Worm (Caenorhabditis elegans) whole organism, young adult: ENCODE results near the gene ZC302.3.

Experiments used
- B0035.1 ChIP-seq: sonication (generic microtip); optimal IDR thresholded peaks from 2 replicates; lab custom pipeline; 2016; ENCODE audit warnings: missing genetic modification characterization, mild to moderate bottlenecking, missing compliant biosample characterization, missing genotype, missing genetic modification reagents
- C17E4.6 ChIP-seq: fragments of 200-800 bp; sonication (Bioruptor generic); IDR thresholded peaks from 2 replicates; pipeline ENCODE4 v1.3.6; 2022; ENCODE audit warnings: missing genetic modification reagents, missing genetic modification characterization, missing compliant biosample characterization
- D2030.7 ChIP-seq: fragments of 200-800 bp; sonication (Bioruptor generic); IDR thresholded peaks from 2 replicates; pipeline ENCODE4 v1.3.6; 2022; ENCODE audit warnings: missing genetic modification reagents, missing genetic modification characterization, missing compliant biosample characterization
- F37B4.10 ChIP-seq: fragments of 200-800 bp; sonication (Bioruptor generic); IDR thresholded peaks from 2 replicates; pipeline ENCODE4 v1.3.6; 2022; ENCODE audit warnings: missing genetic modification characterization, missing compliant biosample characterization
- F57A8.1 ChIP-seq: fragments of 200-800 bp; sonication (Bioruptor generic); optimal IDR thresholded peaks from 2 replicates; lab custom pipeline; 2018; ENCODE audit warnings: mild to moderate bottlenecking, missing genetic modification characterization, moderate library complexity, missing compliant biosample characterization
- F57C9.4 ChIP-seq: sonication (generic microtip); optimal IDR thresholded peaks from 2 replicates; lab custom pipeline; 2017; ENCODE audit warnings: mild to moderate bottlenecking, missing genetic modification characterization, missing compliant biosample characterization
- K11D2.4 ChIP-seq: fragments of 200-800 bp; sonication (Bioruptor generic); IDR thresholded peaks from 2 replicates; pipeline ENCODE4 v1.3.6; 2022; ENCODE audit warnings: missing genetic modification reagents, missing genetic modification characterization, missing compliant biosample characterization
- K12H6.12 ChIP-seq: fragments of 200-800 bp; sonication (Bioruptor generic); optimal IDR thresholded peaks from 2 replicates; lab custom pipeline; 2018; ENCODE audit warnings: mild to moderate bottlenecking, missing genetic modification characterization, missing compliant biosample characterization
- T26A5.8 ChIP-seq: sonication (generic microtip); optimal IDR thresholded peaks from 2 replicates; lab custom pipeline; 2016; ENCODE audit warnings: missing genetic modification characterization, missing compliant biosample characterization
- Y67H2A.10 ChIP-seq: fragments of 200-800 bp; sonication (Bioruptor generic); conservative IDR thresholded peaks from 2 replicates; pipeline ENCODE4 v1.3.6; 2022; ENCODE audit warnings: missing genetic modification reagents, missing genetic modification characterization, missing compliant biosample characterization
- akir-1 ChIP-seq: fragments of 200-800 bp; sonication (Bioruptor generic); optimal IDR thresholded peaks from 2 replicates; lab custom pipeline; 2018; ENCODE audit warnings: mild to moderate bottlenecking, missing genetic modification characterization, moderate library complexity, missing compliant biosample characterization
- aptf-3 ChIP-seq: fragments of 200-800 bp; sonication (Bioruptor generic); IDR thresholded peaks from 2 replicates; pipeline ENCODE4 v1.3.6; 2022; ENCODE audit warnings: missing genetic modification characterization, missing compliant biosample characterization
- attf-5 ChIP-seq: fragments of 200-800 bp; sonication (Bioruptor generic); optimal IDR thresholded peaks from 2 replicates; lab custom pipeline; 2018; ENCODE audit warnings: mild to moderate bottlenecking, missing genetic modification characterization, missing compliant biosample characterization
- attf-6 ChIP-seq: fragments of 200-800 bp; sonication (Bioruptor generic); IDR thresholded peaks from 2 replicates; pipeline ENCODE4 v1.3.6; 2022; ENCODE audit warnings: missing genetic modification reagents, missing genetic modification characterization, missing compliant biosample characterization
- bed-1 ChIP-seq: fragments of 200-800 bp; sonication (Bioruptor generic); IDR thresholded peaks from 2 replicates; pipeline ENCODE4 v1.3.6; 2022; ENCODE audit warnings: missing genetic modification reagents, missing genetic modification characterization, missing compliant biosample characterization
- cebp-1 ChIP-seq, 2 experiments: fragments of 200-800 bp in 1 of 2; sonication (Bioruptor generic) in 1 of 2; sonication (generic microtip) in 1 of 2; IDR thresholded peaks in 1 of 2; optimal IDR thresholded peaks in 1 of 2; 2 replicates each; pipeline versions ENCODE4 v1.3.6 to Lab custom; 2017 to 2022; ENCODE audit warnings: missing compliant biosample characterization in 2 of 2, missing genetic modification characterization in 2 of 2, mild to moderate bottlenecking in 1 of 2, missing genetic modification reagents in 1 of 2, moderate library complexity in 1 of 2
- ceh-79 ChIP-seq: sonication (generic microtip); optimal IDR thresholded peaks from 2 replicates; lab custom pipeline; 2017; ENCODE audit warnings: mild to moderate bottlenecking, missing genetic modification characterization, missing compliant biosample characterization
- ceh-91 ChIP-seq: fragments of 200-800 bp; sonication (Bioruptor generic); IDR thresholded peaks from 2 replicates; pipeline ENCODE4 v1.3.6; 2022; ENCODE audit warnings: missing genetic modification reagents, missing genetic modification characterization, missing compliant biosample characterization
- chd-7 ChIP-seq: sonication (generic microtip); optimal IDR thresholded peaks from 2 replicates; lab custom pipeline; 2016; ENCODE audit warnings: mild to moderate bottlenecking, missing genetic modification characterization, moderate library complexity, missing compliant biosample characterization
- dox-1 ChIP-seq: fragments of 200-800 bp; sonication (Bioruptor generic); IDR thresholded peaks from 2 replicates; pipeline ENCODE4 v1.3.6; 2022; ENCODE audit warnings: missing genetic modification reagents, missing genetic modification characterization, missing compliant biosample characterization
- egl-44 ChIP-seq: fragments of 200-800 bp; sonication (Bioruptor generic); IDR thresholded peaks from 2 replicates; pipeline ENCODE4 v1.3.6; 2022; ENCODE audit warnings: missing genetic modification reagents, missing genetic modification characterization, missing compliant biosample characterization
- let-607 ChIP-seq, 2 experiments: fragments of 200-800 bp in 1 of 2; sonication (Bioruptor generic) in 1 of 2; sonication (generic microtip) in 1 of 2; optimal IDR thresholded peaks; 2 replicates each; lab custom pipeline; 2016 to 2018; ENCODE audit warnings: mild to moderate bottlenecking in 2 of 2, missing compliant biosample characterization in 2 of 2, missing genetic modification characterization in 2 of 2, moderate library complexity in 2 of 2, missing genotype in 1 of 2
- lin-35 ChIP-seq, 3 experiments: fragments of 150-350 bp in 2 of 3; sonication (generic microtip) in 1 of 3; optimal IDR thresholded peaks; 2 replicates each; lab custom pipeline; 2014 to 2018; ENCODE audit warnings: missing biosample characterization in 3 of 3, missing genetic modification characterization in 3 of 3, missing genetic modification reagents in 3 of 3
- lin-54 ChIP-seq: fragments of 200-800 bp; sonication (Bioruptor generic); optimal IDR thresholded peaks from 2 replicates; lab custom pipeline; 2018; ENCODE audit warnings: mild to moderate bottlenecking, missing genetic modification characterization, missing compliant biosample characterization
- lsl-1 ChIP-seq: fragments of 200-800 bp; sonication (Bioruptor generic); optimal IDR thresholded peaks from 2 replicates; lab custom pipeline; 2018; ENCODE audit warnings: mild to moderate bottlenecking, missing genetic modification characterization, moderate library complexity, missing compliant biosample characterization
- madf-8 ChIP-seq: fragments of 200-800 bp; sonication (Bioruptor generic); conservative IDR thresholded peaks from 2 replicates; pipeline ENCODE4 v1.3.6; 2022; ENCODE audit warnings: missing genetic modification reagents, missing genetic modification characterization, missing compliant biosample characterization
- mcd-1 ChIP-seq: fragments of 200-800 bp; sonication (Bioruptor generic); IDR thresholded peaks from 2 replicates; pipeline ENCODE4 v1.3.6; 2022; ENCODE audit warnings: missing genetic modification reagents, missing genetic modification characterization, missing compliant biosample characterization
- mel-28 ChIP-seq: sonication (generic microtip); optimal IDR thresholded peaks from 2 replicates; lab custom pipeline; 2016; ENCODE audit warnings: borderline replicate concordance, mild to moderate bottlenecking, missing genetic modification characterization, missing compliant biosample characterization
- mes-4 ChIP-seq: sonication (generic microtip); optimal IDR thresholded peaks from 2 replicates; lab custom pipeline; 2016; ENCODE audit warnings: missing genotype, missing genetic modification characterization, missing compliant biosample characterization
- nhr-27 ChIP-seq: fragments of 200-800 bp; sonication (Bioruptor generic); optimal IDR thresholded peaks from 2 replicates; lab custom pipeline; 2018; ENCODE audit warnings: mild to moderate bottlenecking, missing genetic modification characterization, moderate library complexity, missing compliant biosample characterization
- nhr-80 ChIP-seq: sonication (generic microtip); optimal IDR thresholded peaks from 2 replicates; lab custom pipeline; 2016; ENCODE audit warnings: missing genetic modification characterization, missing compliant biosample characterization
- rec-8 ChIP-seq, 2 experiments: sonication (generic microtip); optimal IDR thresholded peaks; 2 replicates each; lab custom pipeline; 2016; ENCODE audit warnings: mild to moderate bottlenecking in 2 of 2, missing genetic modification characterization in 2 of 2, missing genetic modification reagents in 2 of 2, missing genotype in 2 of 2, missing biosample characterization in 1 of 2, missing compliant biosample characterization in 1 of 2, moderate library complexity in 1 of 2
- rpc-1 ChIP-seq, 2 experiments: fragments of 150-350 bp in 1 of 2; sonication (generic microtip) in 1 of 2; optimal IDR thresholded peaks; 2 replicates each; lab custom pipeline; 2014 to 2018; ENCODE audit warnings: missing biosample characterization in 1 of 2, missing genetic modification characterization in 1 of 2, missing genetic modification reagents in 1 of 2, missing genotype in 1 of 2
- snpc-1.3 ChIP-seq: sonication (generic microtip); optimal IDR thresholded peaks from 2 replicates; lab custom pipeline; 2017; ENCODE audit warnings: missing genetic modification characterization, mild to moderate bottlenecking, missing compliant biosample characterization, antibody characterized with exemption, moderate library complexity, missing genotype, missing genetic modification reagents; ENCODE audit not compliant: insufficient read depth
- somi-1 ChIP-seq: fragments of 200-800 bp; sonication (Bioruptor generic); optimal IDR thresholded peaks from 2 replicates; lab custom pipeline; 2018; ENCODE audit warnings: mild to moderate bottlenecking, missing genetic modification characterization, missing compliant biosample characterization
- tbx-9 ChIP-seq: sonication (generic microtip); optimal IDR thresholded peaks from 2 replicates; lab custom pipeline; 2016; ENCODE audit warnings: borderline replicate concordance, missing genetic modification characterization, inconsistent platforms, missing compliant biosample characterization
- tlf-1 ChIP-seq: fragments of 200-800 bp; sonication (Bioruptor generic); optimal IDR thresholded peaks from 2 replicates; lab custom pipeline; 2018; ENCODE audit warnings: mild to moderate bottlenecking, missing genetic modification characterization, missing compliant biosample characterization
- unc-130 ChIP-seq: sonication (generic microtip); optimal IDR thresholded peaks from 2 replicates; lab custom pipeline; 2016; ENCODE audit warnings: missing genetic modification reagents, missing genetic modification characterization, missing compliant biosample characterization
- unc-62 ChIP-seq: fragments of 150-350 bp; optimal IDR thresholded peaks from 2 replicates; lab custom pipeline; 2014; ENCODE audit warnings: missing biosample characterization, missing genetic modification reagents, missing genetic modification characterization
- zfh-2 ChIP-seq: fragments of 200-800 bp; sonication (Bioruptor generic); conservative IDR thresholded peaks from 2 replicates; pipeline ENCODE4 v1.3.6; 2022; ENCODE audit warnings: missing genetic modification reagents, missing genetic modification characterization, missing compliant biosample characterization
- ztf-22 ChIP-seq: fragments of 200-800 bp; sonication (Bioruptor generic); optimal IDR thresholded peaks from 2 replicates; lab custom pipeline; 2018; ENCODE audit warnings: mild to moderate bottlenecking, missing genetic modification characterization, moderate library complexity, missing compliant biosample characterization
- ztf-3 ChIP-seq: fragments of 200-800 bp; sonication (Bioruptor generic); optimal IDR thresholded peaks from 2 replicates; lab custom pipeline; 2018; ENCODE audit warnings: mild to moderate bottlenecking, missing genetic modification characterization, missing compliant biosample characterization

Gene ZC302.3

DNA sequence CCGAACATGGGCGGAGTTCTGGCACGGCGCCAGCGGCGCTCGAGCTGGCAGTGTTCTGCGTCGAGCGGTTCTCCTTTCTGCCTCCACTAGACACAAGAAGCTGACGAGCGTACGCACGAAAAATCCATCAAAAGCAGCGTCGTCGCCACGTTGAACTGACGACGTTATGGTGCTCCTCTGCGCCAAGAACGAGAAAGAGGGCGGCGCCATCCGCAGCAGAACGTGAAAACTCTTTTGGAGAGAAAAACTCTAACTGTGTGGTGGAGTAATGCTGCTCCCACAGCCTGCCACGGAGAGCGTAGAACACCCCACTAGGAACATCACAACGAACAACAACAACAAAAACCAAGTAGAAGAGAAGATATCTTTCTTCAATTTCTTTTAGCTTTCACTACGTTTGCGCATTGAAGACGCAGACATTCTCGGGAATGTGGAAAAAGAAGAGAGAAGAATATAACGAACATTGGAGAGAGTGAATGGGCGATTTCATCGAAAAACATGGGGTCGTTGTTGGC, 19.3 kb downstream of the ZC302.3 start:
- TF ChIP-seq ztf-3 (GFP tag; lab: Kevin White, UChicago), result no peak
- no peak for TF ChIP-seq snpc-1.3 (tag; lab: Kevin White, UChicago)
- no peak for TF ChIP-seq bed-1 (GFP tag; lab: Robert Waterston, UW)
- TF ChIP-seq B0035.1, result no peak
- peak; percentile 73 for TF ChIP-seq K12H6.12 (tag; lab: Kevin White, UChicago)
- no peak for TF ChIP-seq lsl-1 (GFP tag; lab: Kevin White, UChicago)
- TF ChIP-seq egl-44 (GFP tag; lab: Robert Waterston, UW), result no peak
- no peak for TF ChIP-seq unc-62 (GFP tag; lab: Kevin White, UChicago)
- no peak for TF ChIP-seq dox-1 (GFP tag; lab: Robert Waterston, UW)
- no peak for TF ChIP-seq rpc-1 (optimal IDR thresholded peaks at IDR 0.05; lab: Kevin White, UChicago)
- TF ChIP-seq rpc-1 (tag; optimal IDR thresholded peaks at IDR 0.05; lab: Kevin White, UChicago), result no peak
- TF ChIP-seq zfh-2 (GFP tag; lab: Robert Waterston, UW), result peak; percentile 88
- TF ChIP-seq unc-130, result no peak
- 0 out of 2 replicates have a peak, but pooled peaks have one; percentile 26 for TF ChIP-seq mcd-1
- TF ChIP-seq mel-28 (tag; lab: Kevin White, UChicago), result no peak
- TF ChIP-seq nhr-27 (tag; lab: Kevin White, UChicago), result no peak
- no peak for TF ChIP-seq attf-6 (GFP tag; lab: Robert Waterston, UW)
- no peak for TF ChIP-seq F57A8.1
- TF ChIP-seq tbx-9 (tag; lab: Kevin White, UChicago), result no peak
- TF ChIP-seq madf-8 (GFP tag; lab: Robert Waterston, UW), result no peak
- TF ChIP-seq lin-54 (GFP tag; lab: Kevin White, UChicago), result no peak
- no peak for TF ChIP-seq chd-7 (tag; lab: Kevin White, UChicago)
- TF ChIP-seq attf-5 (GFP tag; lab: Kevin White, UChicago), result no peak
- TF ChIP-seq D2030.7 (GFP tag; lab: Robert Waterston, UW), result no peak
- 0 out of 2 replicates have a peak, but pooled peaks have one; percentile 24 for TF ChIP-seq F37B4.10 (GFP tag; lab: Robert Waterston, UW)
- no peak for TF ChIP-seq somi-1 (GFP tag; lab: Kevin White, UChicago)
- no peak for TF ChIP-seq nhr-80 (tag; lab: Kevin White, UChicago)
- no peak for TF ChIP-seq mes-4
- no peak for TF ChIP-seq ztf-22 (GFP tag; lab: Kevin White, UChicago)

DNA sequence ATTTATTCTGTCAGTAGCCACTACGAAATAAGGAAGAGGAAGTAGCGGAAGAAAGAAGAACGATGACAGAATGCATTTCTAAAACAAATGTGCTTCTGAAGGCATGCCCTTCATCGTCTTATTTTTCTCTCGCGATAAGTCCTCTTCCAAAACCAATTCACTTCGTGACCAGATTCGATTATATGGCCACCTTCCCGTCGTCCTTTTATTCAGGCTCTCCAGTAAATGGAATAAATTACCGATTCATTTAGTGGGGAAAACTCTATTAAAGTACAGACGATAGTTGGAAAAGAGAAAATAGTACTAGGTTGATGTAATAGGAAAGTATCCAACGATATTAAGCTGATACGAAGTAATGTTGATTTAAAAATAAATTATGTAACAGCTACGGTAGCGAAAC, 20.0 kb downstream of the ZC302.3 start:
- no peak for TF ChIP-seq lin-35 (GFP tag; optimal IDR thresholded peaks at IDR 0.05; lab: Kevin White, UChicago)
- no peak for TF ChIP-seq let-607 (tag; optimal IDR thresholded peaks at IDR 0.05; lab: Kevin White, UChicago)
- no peak for TF ChIP-seq K11D2.4
- no peak for TF ChIP-seq ceh-79 (tag; lab: Kevin White, UChicago)
- TF ChIP-seq C17E4.6 (GFP tag; lab: Robert Waterston, UW), result no peak
- no peak for TF ChIP-seq F57C9.4 (tag; lab: Kevin White, UChicago)
- no peak for TF ChIP-seq mes-4
- no peak for TF ChIP-seq Y67H2A.10
- TF ChIP-seq unc-62 (GFP tag; lab: Kevin White, UChicago), result no peak
- TF ChIP-seq ceh-91 (GFP tag; lab: Robert Waterston, UW), result no peak
- TF ChIP-seq aptf-3 (GFP tag; lab: Robert Waterston, UW), result no peak
- TF ChIP-seq tlf-1, result no peak
- no peak for TF ChIP-seq cebp-1 (GFP tag; IDR thresholded peaks at IDR 0.05; lab: Robert Waterston, UW)
- TF ChIP-seq cebp-1 (tag; optimal IDR thresholded peaks at IDR 0.05; lab: Kevin White, UChicago), result no peak
- TF ChIP-seq akir-1, result no peak
- no peak for TF ChIP-seq T26A5.8
- TF ChIP-seq rec-8 (tag; optimal IDR thresholded peaks at IDR 0.05; lab: Kevin White, UChicago), result no peak
